Worm (Caenorhabditis elegans) whole organism, L4/young adult: Measurements from ENCODE around the gene nhr-258.

Source experiments
- W03F9.2 ChIP-seq: fragments of 150-350 bp; optimal IDR thresholded peaks from 2 replicates; lab custom pipeline; 2014; ENCODE audit warnings: missing biosample characterization, missing genetic modification characterization
- dao-5 ChIP-seq: sonication (generic microtip); optimal IDR thresholded peaks from 2 replicates; lab custom pipeline; 2016; ENCODE audit warnings: missing genotype, missing genetic modification characterization, moderate library complexity, missing compliant biosample characterization
- him-1 ChIP-seq: sonication (generic microtip); optimal IDR thresholded peaks from 2 replicates; lab custom pipeline; 2016; ENCODE audit warnings: missing genotype, missing genetic modification reagents, missing genetic modification characterization, missing compliant biosample characterization

The nhr-258 gene

ce11 chrIV:8022035-8022673 lies 22.6 kb upstream of the nhr-258 start, which contains the start of gene C26B2.2:
TSS of gene C26B2.2 (minus strand) at chrIV:8022122.
- no peak for TF ChIP-seq dao-5 (tag; lab: Kevin White, UChicago)
- no peak for TF ChIP-seq him-1 (tag; lab: Kevin White, UChicago)
- TF ChIP-seq W03F9.2 (tag; lab: Kevin White, UChicago): no peak

- TF ChIP-seq W03F9.2 (tag; lab: Kevin White, UChicago): no peak
- TF ChIP-seq dao-5 (tag; lab: Kevin White, UChicago): no peak
Measured at ce11 chrIV:8023861-8024260, 20.9 kb upstream of the nhr-258 start.

DNA sequence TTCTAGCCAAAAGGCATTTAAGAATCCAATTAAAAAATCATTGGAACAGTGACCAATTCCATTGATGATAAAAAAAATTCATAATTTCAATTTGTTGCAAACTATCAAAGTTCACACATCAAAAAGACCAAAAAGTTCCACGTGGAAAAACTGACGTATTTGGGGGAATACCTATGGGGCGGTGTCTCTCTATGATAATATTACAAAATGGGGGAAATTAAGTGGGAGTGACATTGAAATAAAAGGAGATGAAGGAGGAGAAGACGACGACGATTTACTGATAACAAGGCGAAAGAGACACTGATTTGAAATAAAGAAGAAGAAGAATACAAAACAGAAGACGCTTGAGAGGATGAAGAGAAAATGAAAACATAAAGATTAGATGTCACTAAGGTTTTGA lies 18.4 kb upstream of the nhr-258 start:
- no peak for TF ChIP-seq dao-5 (tag; lab: Kevin White, UChicago)
- TF ChIP-seq him-1 (tag; lab: Kevin White, UChicago): no peak
- no peak for TF ChIP-seq W03F9.2 (tag; lab: Kevin White, UChicago)

ce11 chrIV:8027293-8027866 lies 17.4 kb upstream of the nhr-258 start:
- TF ChIP-seq dao-5 (tag; lab: Kevin White, UChicago) (no peak), him-1 (tag; lab: Kevin White, UChicago) (no peak), W03F9.2 (tag; lab: Kevin White, UChicago) (no peak)

DNA sequence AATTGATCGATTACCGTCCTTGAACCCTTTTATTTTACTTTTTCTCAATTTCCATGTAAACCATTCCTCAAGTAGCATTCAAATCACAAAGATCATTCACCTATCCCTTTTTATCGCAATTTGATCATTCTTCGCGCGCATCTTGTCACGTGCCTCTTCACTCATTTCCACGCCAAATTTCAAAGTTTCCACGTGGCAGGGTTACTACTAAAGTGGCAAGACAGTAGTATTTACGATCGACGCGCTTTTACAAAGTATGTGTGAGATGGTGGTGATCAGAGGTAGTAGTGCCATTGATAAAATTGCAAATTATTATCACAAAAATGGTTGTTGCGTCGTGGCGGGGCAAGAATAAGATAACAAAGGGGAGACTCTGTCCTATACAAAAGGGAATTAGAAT lies 16.4 kb upstream of the nhr-258 start:
- TF ChIP-seq him-1 (tag; lab: Kevin White, UChicago) (no peak), dao-5 (tag; lab: Kevin White, UChicago) (no peak), W03F9.2 (tag; lab: Kevin White, UChicago) (no peak)

DNA sequence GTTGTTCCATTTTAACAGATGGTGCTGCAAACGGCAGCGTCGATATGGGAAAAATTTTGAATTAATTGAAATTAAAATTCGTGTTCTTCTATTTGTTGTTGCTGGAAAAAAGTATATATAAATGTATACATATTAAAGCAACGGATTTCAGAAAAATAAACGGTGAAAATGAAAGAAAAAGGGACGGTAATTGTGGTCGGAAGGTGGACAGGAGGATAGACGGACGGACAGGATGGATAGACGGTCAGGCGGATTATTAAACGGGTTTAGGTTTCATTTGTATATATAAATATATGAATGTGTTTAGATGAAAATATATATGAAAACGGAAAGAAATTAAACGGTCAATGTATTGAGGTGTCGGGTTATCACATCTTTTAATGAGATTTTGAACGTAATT lies 15.3 kb upstream of the nhr-258 start, which contains the start of gene nhr-31:
Gene nhr-31 (minus strand): TSS at position 101 of the 400 bp plus-strand sequence.
- TF ChIP-seq W03F9.2 (tag; lab: Kevin White, UChicago): no peak
- no peak for TF ChIP-seq dao-5 (tag; lab: Kevin White, UChicago)
- no peak for TF ChIP-seq him-1 (tag; lab: Kevin White, UChicago)

DNA sequence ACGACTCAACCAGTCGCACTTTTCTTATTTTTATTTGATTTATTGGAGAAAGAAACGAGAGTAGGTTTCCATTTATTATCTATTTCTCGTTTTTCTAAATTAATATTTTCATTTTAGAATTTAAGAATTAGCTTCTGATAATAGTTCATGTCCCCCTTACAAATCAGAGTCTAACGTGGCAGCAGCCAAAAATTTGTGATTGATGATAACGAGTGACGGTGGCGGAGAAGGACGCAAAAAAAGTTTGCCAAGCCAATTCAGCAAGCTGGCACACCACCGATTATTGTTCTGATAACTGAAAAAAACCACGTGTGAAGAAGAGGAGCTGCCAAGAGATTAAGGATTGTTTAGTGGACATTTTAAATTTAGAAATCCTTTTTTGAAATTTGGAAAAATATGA lies 14.6 kb upstream of the nhr-258 start:
- TF ChIP-seq W03F9.2 (tag; lab: Kevin White, UChicago) (no peak), him-1 (tag; lab: Kevin White, UChicago) (no peak), dao-5 (tag; lab: Kevin White, UChicago) (no peak)

- TF ChIP-seq dao-5 (tag; lab: Kevin White, UChicago): no peak
- no peak for TF ChIP-seq W03F9.2 (tag; lab: Kevin White, UChicago)
- TF ChIP-seq him-1 (tag; lab: Kevin White, UChicago): no peak
Measured at ce11 chrIV:8032135-8032915, 12.4 kb upstream of the nhr-258 start.

- no peak for TF ChIP-seq W03F9.2 (tag; lab: Kevin White, UChicago)
- no peak for TF ChIP-seq dao-5 (tag; lab: Kevin White, UChicago)
- no peak for TF ChIP-seq him-1 (tag; lab: Kevin White, UChicago)
Measured at ce11 chrIV:8034182-8034581, 10.6 kb upstream of the nhr-258 start.

DNA sequence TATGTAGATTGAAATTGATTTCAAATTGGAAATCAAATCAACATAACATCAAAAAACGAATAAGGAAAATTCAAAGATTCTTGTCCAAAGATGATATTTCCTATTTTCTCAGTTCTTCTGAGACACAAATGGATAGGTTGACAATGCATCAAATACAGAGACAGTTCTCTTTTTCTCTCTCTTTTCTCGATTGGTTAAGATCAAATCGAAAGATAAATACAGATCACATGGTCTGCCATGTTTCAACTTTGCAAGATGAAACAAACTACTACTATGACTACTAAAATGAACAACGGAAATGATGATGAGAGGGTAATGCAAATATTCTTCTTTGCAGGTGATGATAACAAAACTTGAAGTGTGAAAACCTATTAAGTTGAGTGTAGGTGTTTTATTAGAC lies 8.2 kb upstream of the nhr-258 start:
- TF ChIP-seq dao-5 (tag; lab: Kevin White, UChicago): no peak
- no peak for TF ChIP-seq him-1 (tag; lab: Kevin White, UChicago)
- TF ChIP-seq W03F9.2 (tag; lab: Kevin White, UChicago): no peak

ce11 chrIV:8040610-8041317 lies 4.0 kb upstream of the nhr-258 start:
- TF ChIP-seq dao-5 (tag; lab: Kevin White, UChicago) (no peak), him-1 (tag; lab: Kevin White, UChicago) (peak; percentile 21)

ce11 chrIV:8042005-8042404 lies 2.7 kb upstream of the nhr-258 start:
- TF ChIP-seq W03F9.2 (tag; lab: Kevin White, UChicago) (no peak), dao-5 (tag; lab: Kevin White, UChicago) (no peak), him-1 (tag; lab: Kevin White, UChicago) (no peak)

DNA sequence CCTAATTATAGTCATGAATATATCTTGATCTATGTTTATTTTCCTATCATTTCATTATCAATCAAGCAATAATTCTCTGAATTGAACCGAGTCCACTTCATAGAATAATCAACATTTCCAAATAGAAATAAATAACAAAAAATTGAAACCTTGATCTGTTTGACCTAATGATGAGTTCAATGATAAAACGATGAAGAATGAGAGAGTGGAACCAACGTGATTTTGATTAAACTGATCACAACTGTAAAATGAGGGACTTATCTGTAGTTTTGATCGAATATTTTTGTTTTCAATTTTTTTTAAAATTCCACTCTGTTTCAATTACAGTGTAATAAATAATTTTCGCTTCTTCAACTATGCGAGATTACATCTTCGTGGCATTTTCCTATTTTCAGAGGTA lies 1.8 kb upstream of the nhr-258 start:
- TF ChIP-seq dao-5 (tag; lab: Kevin White, UChicago) (no peak), W03F9.2 (tag; lab: Kevin White, UChicago) (no peak), him-1 (tag; lab: Kevin White, UChicago) (no peak)
